Fruit fly (Drosophila melanogaster) whole organism, pupa: Measurements from ENCODE around the gene NimA.

Source experiments
- CG12605 ChIP-seq: fragments of 200-800 bp; sonication (Bioruptor generic); IDR thresholded peaks from 2 replicates; pipeline ENCODE4 v1.3.6; 2022; ENCODE audit warnings: missing biosample characterization, missing genetic modification characterization
- CG13204 ChIP-seq: fragments of 200-800 bp; sonication (Bioruptor generic); optimal IDR thresholded peaks from 2 replicates; lab custom pipeline; 2018; ENCODE audit warnings: missing biosample characterization, mild to moderate bottlenecking, missing genetic modification characterization, moderate library complexity
- CG9948 ChIP-seq: fragments of 200-800 bp; sonication (Bioruptor generic); optimal IDR thresholded peaks from 2 replicates; lab custom pipeline; 2018; ENCODE audit warnings: missing biosample characterization, mild to moderate bottlenecking, missing genetic modification characterization, moderate library complexity
- Ets98B ChIP-seq: fragments of 200-800 bp; sonication (Bioruptor generic); IDR thresholded peaks from 2 replicates; pipeline ENCODE4 v1.3.6; 2022; ENCODE audit warnings: missing biosample characterization, missing genetic modification characterization
- Snoo ChIP-seq: fragments of 200-800 bp; sonication (Bioruptor generic); optimal IDR thresholded peaks from 3 replicates; lab custom pipeline; 2017; ENCODE audit warnings: missing biosample characterization, mild to moderate bottlenecking, missing genetic modification characterization, inconsistent platforms

DNA sequence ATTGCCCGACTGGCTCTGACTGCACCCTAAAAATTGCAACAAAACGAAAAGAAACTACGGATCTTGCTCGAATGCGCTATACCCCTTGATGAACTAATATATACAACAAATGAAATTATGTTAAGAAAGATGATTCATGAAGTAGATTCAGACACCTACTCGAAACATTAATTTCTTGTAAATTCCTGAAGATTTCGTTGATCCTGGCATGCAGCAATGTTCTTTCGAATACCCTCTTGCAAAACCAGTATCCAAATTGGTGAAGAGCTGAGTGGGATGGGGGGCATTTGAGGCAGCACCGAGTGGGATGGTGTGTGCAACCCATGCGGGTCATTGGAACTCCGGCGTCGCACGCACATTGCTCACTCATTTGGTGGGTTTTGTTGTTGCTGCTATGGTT, 1.6 kb upstream of the NimA start:
- TF ChIP-seq CG13204 (GFP tag; lab: Kevin White, UChicago) (peak; percentile 78), Snoo (tag; lab: Kevin White, UChicago) (peak; percentile 97), CG12605 (peak; percentile 94), Ets98B (GFP tag; lab: Robert Waterston, UW) (peak; percentile 96), CG9948 (tag; lab: Kevin White, UChicago) (peak; percentile 91)
